Worm (Caenorhabditis elegans) whole organism, L3 larva: ENCODE results near the gene chpf-2.

Experiments
- ceh-16 ChIP-seq: sonication (generic microtip); optimal IDR thresholded peaks from 2 replicates; lab custom pipeline; 2017; ENCODE audit warnings: missing biosample characterization, missing genetic modification characterization
- elt-3 ChIP-seq, 3 experiments: fragments of 150-350 bp in 1 of 3; sonication (generic microtip) in 2 of 3; optimal IDR thresholded peaks; 2 replicates in 2 of 3; 4 replicates in 1 of 3; lab custom pipeline; 2014 to 2017; ENCODE audit warnings: missing biosample characterization in 3 of 3, missing genetic modification characterization in 3 of 3
- nfya-1 ChIP-seq: sonication (generic microtip); optimal IDR thresholded peaks from 2 replicates; lab custom pipeline; 2017; ENCODE audit warnings: missing genetic modification characterization, mild to moderate bottlenecking, missing compliant biosample characterization, antibody characterized with exemption, moderate library complexity; ENCODE audit not compliant: insufficient read depth
- snpc-4 ChIP-seq: fragments of 150-350 bp; optimal IDR thresholded peaks from 2 replicates; lab custom pipeline; 2014; ENCODE audit warnings: missing biosample characterization, missing genetic modification characterization
- zag-1 ChIP-seq: fragments of 150-350 bp; optimal IDR thresholded peaks from 2 replicates; lab custom pipeline; 2014; ENCODE audit warnings: missing biosample characterization, missing genetic modification characterization

ce11 chrV:3046364-3046763 is 7.2 kb upstream of the chpf-2 start:
- TF ChIP-seq elt-3 (tag; optimal IDR thresholded peaks at IDR 0.05; lab: Kevin White, UChicago) (no peak), snpc-4 (no peak), nfya-1 (no peak), ceh-16 (tag; lab: Kevin White, UChicago) (no peak), zag-1 (no peak)
